Fruit fly (Drosophila melanogaster): Measurements from ENCODE around the gene Abd-B.

Gene Abd-B

dm6 chr3R:16996059-16996959, 24.3 kb upstream of the Abd-B start, which contains the start of the genes EMC2A and CG3534 (continued):
- TF ChIP-seq Fer3 (tag; optimal IDR thresholded peaks at IDR 0.05) = no peak
- TF ChIP-seq Ptx1 (GFP tag; IDR thresholded peaks at IDR 0.05) = no peak
- TF ChIP-seq danr (GFP tag; IDR thresholded peaks at IDR 0.05) = no peak
- no peak for TF ChIP-seq chn (GFP tag; optimal IDR thresholded peaks at IDR 0.05)
- no peak for TF ChIP-seq CG11398 (GFP tag; optimal IDR thresholded peaks at IDR 0.05)
- no peak for TF ChIP-seq CG31365 (tag; optimal IDR thresholded peaks at IDR 0.05)
- no peak for TF ChIP-seq ase (GFP tag; IDR thresholded peaks at IDR 0.05)
- peak; percentile 62; the same call in 2 of the 3 replicates for TF ChIP-seq so (GFP tag; IDR thresholded peaks at IDR 0.05)
- TF ChIP-seq MBD-R2 (GFP tag; IDR thresholded peaks at IDR 0.05) = no peak
- no peak for TF ChIP-seq CkIIα-i1 (GFP tag; IDR thresholded peaks at IDR 0.05)
- TF ChIP-seq wdn (GFP tag; IDR thresholded peaks at IDR 0.05) = no peak
- 0 out of 2 replicates have a peak, but pooled peaks have one; percentile 29 for TF ChIP-seq tna (GFP tag; IDR thresholded peaks at IDR 0.05; ENCODE audit: partially characterized antibody)
- peak; percentile 25 for TF ChIP-seq ems (GFP tag; optimal IDR thresholded peaks at IDR 0.05)
- no peak for TF ChIP-seq CG9437 (GFP tag; optimal IDR thresholded peaks at IDR 0.05)
- TF ChIP-seq sc (optimal IDR thresholded peaks at IDR 0.05) = no peak
- TF ChIP-seq sc (GFP tag; optimal IDR thresholded peaks at IDR 0.05) = no peak
- no peak for TF ChIP-seq cad (GFP tag; optimal IDR thresholded peaks at IDR 0.05)
- peak; percentile 33 for TF ChIP-seq Meics (GFP tag; optimal IDR thresholded peaks at IDR 0.05)
- TF ChIP-seq CG17612 (GFP tag; IDR thresholded peaks at IDR 0.05) = no peak
- no peak for TF ChIP-seq CG1602 (GFP tag; optimal IDR thresholded peaks at IDR 0.05)
- peak; percentile 49 for TF ChIP-seq CG18262 (tag; optimal IDR thresholded peaks at IDR 0.05)
- TF ChIP-seq CG9609 (GFP tag; optimal IDR thresholded peaks at IDR 0.05) = no peak
- no peak for TF ChIP-seq HLH3B (GFP tag; IDR thresholded peaks at IDR 0.05)
- TF ChIP-seq CG12236 (GFP tag; optimal IDR thresholded peaks at IDR 0.05) = no peak
- no peak for TF ChIP-seq CG17186 (GFP tag; optimal IDR thresholded peaks at IDR 0.05)
- TF ChIP-seq CG12219 (GFP tag; optimal IDR thresholded peaks at IDR 0.05) = no peak
- no peak for TF ChIP-seq Spps (tag; optimal IDR thresholded peaks at IDR 0.05)
- TF ChIP-seq tgo (GFP tag; IDR thresholded peaks at IDR 0.05) = peak; percentile 26; the same call in 1 of the 3 replicates
- TF ChIP-seq Xbp1 (GFP tag; optimal IDR thresholded peaks at IDR 0.05) = no peak
- TF ChIP-seq Fer2 (tag; optimal IDR thresholded peaks at IDR 0.05) = no peak
- TF ChIP-seq CG11085 (GFP tag; IDR thresholded peaks at IDR 0.05) = no peak
- TF ChIP-seq CG2875 (GFP tag; optimal IDR thresholded peaks at IDR 0.05) = no peak
- TF ChIP-seq Six4 (GFP tag; optimal IDR thresholded peaks at IDR 0.05) = peak; percentile 24
- TF ChIP-seq Myb (GFP tag; optimal IDR thresholded peaks at IDR 0.05) = peak; percentile 37
- TF ChIP-seq tup (GFP tag; optimal IDR thresholded peaks at IDR 0.05) = no peak
- peak; percentile 63 for TF ChIP-seq CG34376 (GFP tag; optimal IDR thresholded peaks at IDR 0.05)
- no peak for TF ChIP-seq HLH4C (GFP tag; IDR thresholded peaks at IDR 0.05; ENCODE audit: partially characterized antibody)
- TF ChIP-seq B-H2 (GFP tag; optimal IDR thresholded peaks at IDR 0.05) = no peak
- no peak for TF ChIP-seq Mad (GFP tag; optimal IDR thresholded peaks at IDR 0.05)
- TF ChIP-seq ranshi (GFP tag; IDR thresholded peaks at IDR 0.05) = 0 out of 2 replicates have a peak, but pooled peaks have one; percentile 47
- TF ChIP-seq CG11560 (tag; IDR thresholded peaks at IDR 0.05) = no peak
- TF ChIP-seq H2.0 (GFP tag; IDR thresholded peaks at IDR 0.05) = no peak
- TF ChIP-seq grn (GFP tag; optimal IDR thresholded peaks at IDR 0.05) = peak; percentile 12
- no peak for TF ChIP-seq zf30C (GFP tag; optimal IDR thresholded peaks at IDR 0.05)
- TF ChIP-seq abd-A (tag; optimal IDR thresholded peaks at IDR 0.05) = no peak
- no peak for TF ChIP-seq Lpt (GFP tag; optimal IDR thresholded peaks at IDR 0.05)
- no peak for TF ChIP-seq cato (GFP tag; optimal IDR thresholded peaks at IDR 0.05; ENCODE audit: borderline replicate concordance)
- TF ChIP-seq ind (GFP tag; optimal IDR thresholded peaks at IDR 0.05) = no peak
- no peak for TF ChIP-seq HLHmδ (GFP tag; optimal IDR thresholded peaks at IDR 0.05)
- TF ChIP-seq CoRest (tag; optimal IDR thresholded peaks at IDR 0.05) = no peak

Data from whole organism, embryonic.